Fruit fly (Drosophila melanogaster): ENCODE results near the gene CG8372.

CG8372 gene

DNA sequence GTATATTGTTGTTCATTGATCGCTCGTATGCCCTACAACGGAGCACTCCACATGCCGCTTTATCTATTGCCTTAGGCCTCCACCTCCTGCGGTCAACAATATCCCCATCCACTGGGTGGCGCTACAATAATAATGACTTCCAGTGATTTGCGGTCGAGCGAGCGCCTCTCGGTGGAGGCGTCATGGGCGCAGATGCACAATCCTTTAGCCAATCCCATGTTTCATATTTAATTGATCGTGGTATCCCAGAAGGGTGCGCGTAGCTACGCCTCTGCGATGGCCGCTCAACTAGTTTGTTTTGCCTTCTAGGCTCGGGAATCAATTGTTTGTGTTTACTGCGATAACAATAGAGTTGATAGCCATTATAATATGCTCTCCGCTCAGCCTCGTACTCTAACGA is 16.4 kb upstream of the CG8372 start:
- TF ChIP-seq br (GFP tag; optimal IDR thresholded peaks at IDR 0.05) (no peak), fru (GFP tag; optimal IDR thresholded peaks at IDR 0.05) (no peak), sage (GFP tag; optimal IDR thresholded peaks at IDR 0.05) (no peak), Jra (GFP tag; optimal IDR thresholded peaks at IDR 0.05) (no peak), Dif (GFP tag; optimal IDR thresholded peaks at IDR 0.05; ENCODE audit: partially characterized antibody) (no peak), dl (GFP tag; optimal IDR thresholded peaks at IDR 0.05; ENCODE audit: insufficient read depth in 1 of 2, partially characterized antibody in 2 of 2) (no peak), ey (GFP tag; optimal IDR thresholded peaks at IDR 0.05) (no peak), Sp1 (GFP tag; optimal IDR thresholded peaks at IDR 0.05) (no peak), Dfd (GFP tag; optimal IDR thresholded peaks at IDR 0.05) (no peak), N (GFP tag; optimal IDR thresholded peaks at IDR 0.05) (no peak), Rel (GFP tag; optimal IDR thresholded peaks at IDR 0.05) (no peak), Rel (tag; optimal IDR thresholded peaks at IDR 0.05) (no peak), tai (GFP tag; optimal IDR thresholded peaks at IDR 0.05) (no peak), CrebA (GFP tag; optimal IDR thresholded peaks at IDR 0.05; ENCODE audit: borderline replicate concordance) (no peak), usp (GFP tag; optimal IDR thresholded peaks at IDR 0.05) (no peak), lola (GFP tag; optimal IDR thresholded peaks at IDR 0.05) (no peak), Abd-B (GFP tag; optimal IDR thresholded peaks at IDR 0.05) (no peak)

DNA sequence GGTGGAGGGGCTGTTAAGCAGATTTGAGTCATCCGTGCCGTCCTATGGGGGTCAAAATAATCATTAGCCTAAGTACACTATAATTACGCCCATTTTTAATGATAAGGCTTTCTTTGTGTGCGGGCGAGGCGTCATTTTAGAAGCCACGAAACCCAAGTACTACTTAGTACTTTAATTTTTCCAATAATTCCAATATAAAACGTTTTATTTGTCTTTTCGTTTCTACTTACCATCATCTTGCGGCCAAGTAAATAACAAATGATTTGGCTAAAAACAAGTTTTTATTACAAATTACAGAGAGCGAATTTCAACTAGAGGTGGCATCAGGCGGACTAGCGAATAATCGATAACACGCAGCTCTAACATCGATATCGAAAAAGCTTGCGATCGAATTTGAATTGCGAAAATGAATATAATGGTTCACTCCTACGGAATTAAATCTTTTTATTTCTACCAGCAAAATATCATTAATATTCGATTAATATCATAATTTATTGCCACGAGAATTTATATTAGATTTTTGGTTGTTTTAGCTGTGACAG is 7.8 kb upstream of the CG8372 start, which contains the start of gene Snx6:
Gene Snx6, minus strand, starts transcription at position 349 of the 542 bp plus-strand sequence.
- TF ChIP-seq h (GFP tag; optimal IDR thresholded peaks at IDR 0.05) (no peak), Jra (GFP tag; optimal IDR thresholded peaks at IDR 0.05) (peak; percentile 27)

DNA sequence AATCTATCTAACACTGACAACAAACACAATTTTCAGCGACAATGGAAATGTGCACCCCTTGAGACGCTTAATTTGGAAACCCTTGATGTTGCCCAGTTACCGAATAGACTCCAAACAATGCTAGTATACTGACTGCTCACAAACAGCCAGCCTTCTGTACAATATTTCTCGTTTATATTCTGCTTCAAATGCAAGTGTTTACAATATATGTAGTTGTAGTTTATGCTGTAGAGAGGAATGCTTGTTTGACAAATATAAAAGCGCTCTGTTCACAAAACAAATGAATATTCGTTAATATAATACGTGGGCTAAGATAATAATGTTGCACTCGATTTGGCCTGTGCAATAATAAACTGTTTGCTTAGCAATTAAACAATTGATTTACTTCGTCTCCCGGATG is 5.2 kb upstream of the CG8372 start, which contains the start of gene CG8292:
Gene CG8292, minus strand, starts transcription at position 101 of the 400 bp plus-strand sequence.
- TF ChIP-seq HLH106 (tag; optimal IDR thresholded peaks at IDR 0.05): no peak
- TF ChIP-seq Jra (GFP tag; optimal IDR thresholded peaks at IDR 0.05): no peak
- TF ChIP-seq Sp1 (GFP tag; optimal IDR thresholded peaks at IDR 0.05): no peak
- no peak for TF ChIP-seq foxo (GFP tag; optimal IDR thresholded peaks at IDR 0.05)
- TF ChIP-seq sv (GFP tag; optimal IDR thresholded peaks at IDR 0.05): no peak
- no peak for TF ChIP-seq CG32264 (GFP tag; optimal IDR thresholded peaks at IDR 0.05)
- no peak for TF ChIP-seq Vsx2 (GFP tag; optimal IDR thresholded peaks at IDR 0.05; ENCODE audit: partially characterized antibody)
- no peak for TF ChIP-seq CrebA (GFP tag; optimal IDR thresholded peaks at IDR 0.05; ENCODE audit: borderline replicate concordance)
- no peak for TF ChIP-seq Myc (optimal IDR thresholded peaks at IDR 0.05)
- TF ChIP-seq lola (GFP tag; optimal IDR thresholded peaks at IDR 0.05): no peak
- no peak for TF ChIP-seq Rel (GFP tag; optimal IDR thresholded peaks at IDR 0.05)
- no peak for TF ChIP-seq Rel (tag; optimal IDR thresholded peaks at IDR 0.05)
- no peak for TF ChIP-seq CG9705 (GFP tag; optimal IDR thresholded peaks at IDR 0.05)
- TF ChIP-seq ey (GFP tag; optimal IDR thresholded peaks at IDR 0.05): no peak

DNA sequence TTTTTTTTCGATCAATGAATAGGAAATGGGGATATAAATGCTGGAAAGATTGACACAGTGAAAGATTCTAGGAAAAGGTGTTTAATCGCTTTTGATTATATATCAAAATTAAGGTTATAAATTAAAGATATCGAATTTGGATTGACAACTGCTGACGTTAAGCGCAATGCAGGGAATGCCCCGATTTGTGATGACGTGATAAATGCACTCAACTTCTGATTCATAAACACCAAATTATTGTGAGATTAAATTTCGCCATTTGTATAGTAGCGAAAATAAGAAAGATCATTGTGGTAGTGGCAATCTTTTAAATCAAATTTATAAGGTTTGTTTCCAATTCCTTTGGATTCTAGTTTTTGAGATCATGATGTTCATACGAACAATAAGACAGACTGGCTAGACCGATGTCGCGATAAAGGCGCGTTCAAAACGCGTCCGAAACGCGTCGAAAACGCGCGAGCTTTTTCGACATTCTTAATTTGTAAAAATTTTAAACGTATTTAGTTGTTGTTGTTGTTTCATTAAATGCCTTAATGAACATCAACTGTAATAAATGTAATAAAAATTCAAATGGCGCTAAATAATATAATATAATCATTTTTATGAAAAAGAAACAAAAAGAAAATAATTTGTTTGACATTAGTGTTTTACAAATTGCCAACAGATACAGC is 2.7 kb upstream of the CG8372 start, which contains the start of gene CG8349:
Gene CG8349, plus strand, starts transcription at position 657 of the 671 bp plus-strand sequence.
- no peak for TF ChIP-seq Dif (GFP tag; optimal IDR thresholded peaks at IDR 0.05; ENCODE audit: partially characterized antibody)
- no peak for TF ChIP-seq lola (GFP tag; optimal IDR thresholded peaks at IDR 0.05)
- TF ChIP-seq Myc (optimal IDR thresholded peaks at IDR 0.05): peak; percentile 18
- no peak for TF ChIP-seq Rel (GFP tag; optimal IDR thresholded peaks at IDR 0.05)
- TF ChIP-seq Rel (tag; optimal IDR thresholded peaks at IDR 0.05): peak; percentile 96
- no peak for TF ChIP-seq Hnf4 (GFP tag; optimal IDR thresholded peaks at IDR 0.05)

DNA sequence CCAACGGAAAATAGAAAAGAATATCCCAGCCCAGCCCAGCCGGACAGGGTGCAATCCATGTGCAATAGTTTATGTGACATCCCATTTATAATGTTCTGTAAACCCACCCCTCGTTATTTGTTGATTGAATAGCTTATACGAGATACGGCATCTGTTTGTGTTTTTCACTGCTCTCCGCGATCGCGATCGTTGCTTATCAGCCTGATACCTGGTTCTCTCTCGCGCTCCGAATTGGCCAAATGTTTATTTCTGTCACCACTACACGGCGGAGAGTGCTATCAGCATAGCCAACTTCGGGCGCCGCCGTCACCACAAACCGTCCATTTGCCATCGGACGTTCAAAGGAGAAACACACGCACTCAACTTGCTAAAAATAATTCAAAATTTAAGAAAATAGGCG is 1.3 kb upstream of the CG8372 start, which contains the start of gene CG8353:
Gene CG8353, plus strand, starts transcription at position 59 of the 400 bp plus-strand sequence.
- TF ChIP-seq CrebA (GFP tag; optimal IDR thresholded peaks at IDR 0.05; ENCODE audit: borderline replicate concordance) (no peak), br (GFP tag; optimal IDR thresholded peaks at IDR 0.05) (no peak), rgr (GFP tag; optimal IDR thresholded peaks at IDR 0.05) (no peak), CG32264 (GFP tag; optimal IDR thresholded peaks at IDR 0.05) (no peak), Rel (GFP tag; optimal IDR thresholded peaks at IDR 0.05) (no peak), Rel (tag; optimal IDR thresholded peaks at IDR 0.05) (peak; percentile 68), foxo (GFP tag; optimal IDR thresholded peaks at IDR 0.05) (no peak), dl (GFP tag; optimal IDR thresholded peaks at IDR 0.05; ENCODE audit: insufficient read depth in 1 of 2, partially characterized antibody in 2 of 2) (no peak), lola (GFP tag; optimal IDR thresholded peaks at IDR 0.05) (no peak), sage (GFP tag; optimal IDR thresholded peaks at IDR 0.05) (no peak), Dif (GFP tag; optimal IDR thresholded peaks at IDR 0.05; ENCODE audit: partially characterized antibody) (peak; percentile 22), woc (GFP tag; optimal IDR thresholded peaks at IDR 0.05) (no peak)
